Fruit fly (Drosophila melanogaster) whole organism, embryonic: ENCODE data around the gene CG10376.

Experiments
- Ada2b ChIP-seq: fragments of 200-800 bp; sonication (Bioruptor generic); IDR thresholded peaks from 2 replicates; pipeline ENCODE4 v1.3.6; 2022; ENCODE audit warnings: missing biosample characterization, missing genetic modification characterization
- Atf-2 ChIP-seq: fragments of 200-800 bp; sonication (Bioruptor generic); optimal IDR thresholded peaks from 2 replicates; lab custom pipeline; 2016; ENCODE audit warnings: missing biosample characterization, missing genetic modification characterization
- B-H1 ChIP-seq: fragments of 200-800 bp; sonication (Bioruptor generic); IDR thresholded peaks from 3 replicates; pipeline ENCODE4 v1.3.6; 2022; ENCODE audit warnings: missing biosample characterization, missing genetic modification characterization
- BtbVII ChIP-seq: fragments of 200-800 bp; sonication (Bioruptor generic); optimal IDR thresholded peaks from 3 replicates; lab custom pipeline; 2017; ENCODE audit warnings: missing biosample characterization, mild to moderate bottlenecking, missing genetic modification characterization
- CG11456 ChIP-seq: fragments of 200-800 bp; sonication (Bioruptor generic); IDR thresholded peaks from 3 replicates; pipeline ENCODE4 v1.3.6; 2022; ENCODE audit warnings: missing biosample characterization, missing genetic modification characterization
- CG15073 ChIP-seq: fragments of 200-800 bp; sonication (Bioruptor generic); optimal IDR thresholded peaks from 2 replicates; lab custom pipeline; 2016; ENCODE audit warnings: missing biosample characterization, missing genetic modification characterization
- CG1832 ChIP-seq: fragments of 200-800 bp; sonication (Bioruptor generic); optimal IDR thresholded peaks from 2 replicates; lab custom pipeline; 2017; ENCODE audit warnings: missing biosample characterization, mild to moderate bottlenecking, missing genetic modification characterization, inconsistent platforms
- CG3281 ChIP-seq: fragments of 200-800 bp; sonication (Bioruptor generic); optimal IDR thresholded peaks from 3 replicates; lab custom pipeline; 2017; ENCODE audit warnings: missing biosample characterization, mild to moderate bottlenecking, missing genetic modification characterization
- CG6272 ChIP-seq: fragments of 200-800 bp; sonication (Bioruptor generic); IDR thresholded peaks from 2 replicates; pipeline ENCODE4 v1.3.6; 2022; ENCODE audit warnings: missing biosample characterization, missing genetic modification characterization
- CG7357 ChIP-seq: fragments of 200-800 bp; sonication (Bioruptor generic); IDR thresholded peaks from 3 replicates; pipeline ENCODE4 v1.3.6; 2022; ENCODE audit warnings: missing biosample characterization, missing genetic modification characterization
- CG9437 ChIP-seq: fragments of 200-800 bp; sonication (Bioruptor generic); optimal IDR thresholded peaks from 2 replicates; lab custom pipeline; 2018; ENCODE audit warnings: missing biosample characterization, mild to moderate bottlenecking, missing genetic modification characterization
- CG9609 ChIP-seq: fragments of 200-800 bp; sonication (Bioruptor generic); optimal IDR thresholded peaks from 3 replicates; lab custom pipeline; 2016; ENCODE audit warnings: missing biosample characterization, missing genetic modification characterization
- CG9727 ChIP-seq: fragments of 200-800 bp; sonication (Bioruptor generic); optimal IDR thresholded peaks from 3 replicates; lab custom pipeline; 2017; ENCODE audit warnings: missing biosample characterization, mild to moderate bottlenecking, missing genetic modification characterization
- D19A ChIP-seq: fragments of 200-800 bp; optimal IDR thresholded peaks from 3 replicates; lab custom pipeline; 2019; ENCODE audit warnings: missing biosample characterization, mild to moderate bottlenecking, missing genetic modification characterization, moderate library complexity
- Dip3 ChIP-seq: fragments of 200-800 bp; sonication (Bioruptor generic); optimal IDR thresholded peaks from 3 replicates; lab custom pipeline; 2016; ENCODE audit warnings: missing biosample characterization, missing genetic modification characterization
- Dll ChIP-seq: fragments of 200-800 bp; sonication (Bioruptor generic); IDR thresholded peaks from 4 replicates; pipeline ENCODE4 v1.3.6; 2022; ENCODE audit warnings: missing biosample characterization, missing genetic modification characterization; ENCODE audit not compliant: partially characterized antibody
- Elba2 ChIP-seq: fragments of 200-800 bp; sonication (Bioruptor generic); optimal IDR thresholded peaks from 3 replicates; lab custom pipeline; 2016; ENCODE audit warnings: missing biosample characterization, missing genetic modification characterization
- Ets97D ChIP-seq: fragments of 200-800 bp; sonication (Bioruptor generic); optimal IDR thresholded peaks from 3 replicates; lab custom pipeline; 2016; ENCODE audit warnings: missing biosample characterization, missing genetic modification characterization
- H15 ChIP-seq: fragments of 200-800 bp; sonication (Bioruptor generic); IDR thresholded peaks from 3 replicates; pipeline ENCODE4 v1.3.6; 2022; ENCODE audit warnings: missing biosample characterization, missing genetic modification characterization
- H2.0 ChIP-seq: fragments of 200-800 bp; sonication (Bioruptor generic); IDR thresholded peaks from 2 replicates; pipeline ENCODE4 v1.3.6; 2022; ENCODE audit warnings: missing biosample characterization, missing genetic modification characterization
- HHEX ChIP-seq: fragments of 200-800 bp; sonication (Bioruptor generic); optimal IDR thresholded peaks from 3 replicates; lab custom pipeline; 2017; ENCODE audit warnings: missing biosample characterization, mild to moderate bottlenecking, missing genetic modification characterization, missing genetic modification reagents
- Hr51 ChIP-seq, 2 experiments: fragments of 200-800 bp; sonication (Bioruptor generic); optimal IDR thresholded peaks; 2 replicates in 1 of 2; 3 replicates in 1 of 2; lab custom pipeline; 2016 to 2018; ENCODE audit warnings: missing biosample characterization in 2 of 2, missing genetic modification characterization in 2 of 2, mild to moderate bottlenecking in 1 of 2, moderate library complexity in 1 of 2
- Hsf ChIP-seq: fragments of 200-800 bp; sonication (Bioruptor generic); optimal IDR thresholded peaks from 3 replicates; lab custom pipeline; 2016; ENCODE audit warnings: missing biosample characterization, missing genetic modification characterization
- Med ChIP-seq: fragments of 200-800 bp; sonication (Bioruptor generic); peaks from one replicate; lab custom pipeline; 2016; ENCODE audit warnings: missing biosample characterization, missing genetic modification characterization, mild to moderate bottlenecking, inconsistent platforms, moderate library complexity
- Mes4 ChIP-seq: fragments of 200-800 bp; sonication (Bioruptor generic); optimal IDR thresholded peaks from 2 replicates; lab custom pipeline; 2016; ENCODE audit warnings: missing biosample characterization, missing genetic modification characterization
- Mrtf ChIP-seq: fragments of 200-800 bp; sonication (Bioruptor generic); IDR thresholded peaks from 3 replicates; pipeline ENCODE4 v1.3.6; 2022; ENCODE audit warnings: missing biosample characterization, missing genetic modification characterization
- NC2α ChIP-seq: fragments of 200-800 bp; sonication (Bioruptor generic); optimal IDR thresholded peaks from 2 replicates; lab custom pipeline; 2016; ENCODE audit warnings: missing biosample characterization, missing genetic modification characterization
- Opbp ChIP-seq: fragments of 200-800 bp; sonication (Bioruptor generic); IDR thresholded peaks from 3 replicates; pipeline ENCODE4 v1.3.6; 2022; ENCODE audit warnings: missing biosample characterization, missing genetic modification characterization; ENCODE audit not compliant: partially characterized antibody
- Sry-β ChIP-seq: fragments of 200-800 bp; sonication (Bioruptor generic); optimal IDR thresholded peaks from 2 replicates; lab custom pipeline; 2018; ENCODE audit warnings: missing biosample characterization, mild to moderate bottlenecking, missing genetic modification characterization, moderate library complexity
- Taf1 ChIP-seq: fragments of 200-800 bp; sonication (Bioruptor generic); IDR thresholded peaks from 2 replicates; pipeline ENCODE4 v1.3.6; 2022; ENCODE audit warnings: missing biosample characterization, missing genetic modification characterization
- ara ChIP-seq: fragments of 200-800 bp; sonication (Bioruptor generic); IDR thresholded peaks from 2 replicates; pipeline ENCODE4 v1.3.6; 2022; ENCODE audit warnings: missing biosample characterization, missing genetic modification characterization
- ato ChIP-seq: fragments of 200-800 bp; sonication (Bioruptor generic); IDR thresholded peaks from 2 replicates; pipeline ENCODE4 v1.3.6; 2022; ENCODE audit warnings: missing biosample characterization, missing genetic modification characterization; ENCODE audit not compliant: partially characterized antibody
- br ChIP-seq: fragments of >200 bp; optimal IDR thresholded peaks from 2 replicates; lab custom pipeline; 2017
- cg ChIP-seq: fragments of 200-800 bp; sonication (Bioruptor generic); optimal IDR thresholded peaks from 3 replicates; lab custom pipeline; 2019; ENCODE audit warnings: missing biosample characterization, mild to moderate bottlenecking, missing genetic modification characterization, moderate library complexity
- dimm ChIP-seq: fragments of 200-800 bp; sonication (Bioruptor generic); IDR thresholded peaks from 2 replicates; pipeline ENCODE4 v1.3.6; 2022; ENCODE audit warnings: missing biosample characterization, missing genetic modification characterization
- fd96Cb ChIP-seq: fragments of 200-800 bp; sonication (Bioruptor generic); optimal IDR thresholded peaks from 2 replicates; lab custom pipeline; 2018; ENCODE audit warnings: missing biosample characterization, mild to moderate bottlenecking, missing genetic modification characterization, moderate library complexity
- ftz-f1 ChIP-seq: fragments of 200-800 bp; sonication (Bioruptor generic); optimal IDR thresholded peaks from 2 replicates; lab custom pipeline; 2016; ENCODE audit warnings: missing biosample characterization, missing genetic modification characterization
- grau ChIP-seq: fragments of 200-800 bp; optimal IDR thresholded peaks from 3 replicates; lab custom pipeline; 2019; ENCODE audit warnings: missing biosample characterization, mild to moderate bottlenecking, missing genetic modification characterization, moderate library complexity
- jing ChIP-seq: fragments of 200-800 bp; sonication (Bioruptor generic); optimal IDR thresholded peaks from 2 replicates; lab custom pipeline; 2018; ENCODE audit warnings: missing biosample characterization, mild to moderate bottlenecking, missing genetic modification characterization
- lola ChIP-seq, 3 experiments: fragments of >200 bp in 2 of 3; fragments of 200-800 bp in 1 of 3; sonication (Bioruptor generic) in 1 of 3; optimal IDR thresholded peaks; 2 replicates each; lab custom pipeline; 2017 to 2019; ENCODE audit warnings: missing biosample characterization in 3 of 3, missing genetic modification characterization in 3 of 3, mild to moderate bottlenecking in 1 of 3, moderate library complexity in 1 of 3
- mirr ChIP-seq: fragments of 200-800 bp; sonication (Bioruptor generic); optimal IDR thresholded peaks from 3 replicates; lab custom pipeline; 2018; ENCODE audit warnings: missing biosample characterization, mild to moderate bottlenecking, missing genetic modification characterization
- nau ChIP-seq: fragments of 200-800 bp; sonication (Bioruptor generic); optimal IDR thresholded peaks from 3 replicates; lab custom pipeline; 2017; ENCODE audit warnings: missing biosample characterization, mild to moderate bottlenecking, missing genetic modification characterization, missing genetic modification reagents
- odd ChIP-seq: fragments of 200-800 bp; sonication (Bioruptor generic); optimal IDR thresholded peaks from 2 replicates; lab custom pipeline; 2017; ENCODE audit warnings: missing biosample characterization, mild to moderate bottlenecking, missing genetic modification characterization
- onecut ChIP-seq: fragments of 200-800 bp; sonication (Bioruptor generic); IDR thresholded peaks from 2 replicates; pipeline ENCODE4 v1.3.6; 2022; ENCODE audit warnings: missing biosample characterization, missing genetic modification characterization
- pum ChIP-seq: fragments of 200-800 bp; sonication (Bioruptor generic); optimal IDR thresholded peaks from 2 replicates; lab custom pipeline; 2016; ENCODE audit warnings: missing biosample characterization, missing genetic modification characterization
- schlank ChIP-seq: fragments of 200-800 bp; sonication (Bioruptor generic); optimal IDR thresholded peaks from 2 replicates; lab custom pipeline; 2018; ENCODE audit warnings: missing biosample characterization, mild to moderate bottlenecking, missing genetic modification characterization
- sd ChIP-seq: fragments of 200-800 bp; sonication (Bioruptor generic); optimal IDR thresholded peaks from 3 replicates; lab custom pipeline; 2018; ENCODE audit warnings: missing biosample characterization, mild to moderate bottlenecking, missing genetic modification characterization, moderate library complexity
- unc-4 ChIP-seq: fragments of 200-800 bp; sonication (Bioruptor generic); IDR thresholded peaks from 2 replicates; pipeline ENCODE4 v1.3.6; 2022; ENCODE audit warnings: missing biosample characterization, missing genetic modification characterization; ENCODE audit not compliant: partially characterized antibody
- usp ChIP-seq: fragments of >200 bp; optimal IDR thresholded peaks from 2 replicates; lab custom pipeline; 2017; ENCODE audit warnings: missing biosample characterization, missing genetic modification characterization

Gene CG10376

DNA sequence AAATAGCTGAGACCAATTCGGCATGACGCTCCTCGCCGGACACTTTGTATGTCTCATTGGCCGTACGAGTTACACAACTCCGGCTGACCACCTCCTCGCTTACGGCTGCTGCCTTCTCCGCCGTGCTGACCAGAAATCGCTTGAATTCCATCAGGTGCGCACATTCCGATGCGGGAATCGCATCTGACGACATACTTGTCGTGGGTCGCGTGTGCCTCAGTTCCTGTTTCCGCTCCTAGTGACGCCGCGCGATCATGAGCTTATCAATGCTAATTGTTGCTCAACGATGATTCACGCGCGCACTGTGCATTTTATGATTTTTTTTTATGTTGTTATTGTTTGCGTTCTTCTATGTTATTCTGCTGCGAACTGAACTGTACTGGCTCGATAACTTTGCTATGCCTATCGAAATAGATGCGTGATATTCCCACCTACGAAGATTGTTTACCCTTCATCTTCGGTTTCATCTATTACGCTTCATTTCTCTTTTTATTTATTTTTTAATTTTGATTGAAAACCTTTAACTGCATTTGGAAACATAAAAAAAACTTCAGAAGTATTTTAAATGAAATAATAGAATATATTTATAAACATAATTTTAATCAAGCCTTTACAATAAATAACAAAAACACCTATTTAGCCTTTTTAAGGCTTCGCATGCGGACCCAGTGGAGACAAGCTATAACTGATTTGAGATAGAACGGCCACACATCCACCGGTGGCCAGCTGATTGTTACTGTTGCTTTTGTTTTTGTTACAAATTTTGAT, at the start of gene CG10376, which contains the start of gene CG10343:
TSS of gene CG10376 (minus strand) at position 385 of the 768 bp plus-strand sequence.
TSS of gene CG10343 (plus strand) at position 753 of the 768 bp plus-strand sequence.
- TF ChIP-seq Med (GFP tag; lab: Kevin White, UChicago) = peak; percentile 89
- TF ChIP-seq D19A (tag; lab: Kevin White, UChicago) = peak; percentile 99
- TF ChIP-seq Dip3 = peak; percentile 65
- TF ChIP-seq CG3281 = peak; percentile 77
- TF ChIP-seq CG6272 = peak; percentile 92
- peak; percentile 93 for TF ChIP-seq grau
- TF ChIP-seq Ada2b (GFP tag; lab: Robert Waterston, UW) = peak; percentile 75
- no peak for TF ChIP-seq nau (GFP tag; lab: Kevin White, UChicago)
- TF ChIP-seq Mrtf (GFP tag; lab: Robert Waterston, UW) = peak; percentile 81
- TF ChIP-seq H2.0 (GFP tag; lab: Robert Waterston, UW) = peak; percentile 77
- no peak for TF ChIP-seq usp (GFP tag; lab: Kevin White, UChicago)
- TF ChIP-seq Opbp (GFP tag; lab: Robert Waterston, UW) = peak; percentile 72; the same call in 2 of the 3 replicates
- peak; percentile 50 to 90 for TF ChIP-seq Hr51 (GFP tag; optimal IDR thresholded peaks at IDR 0.05; lab: Kevin White, UChicago)
- peak; percentile 78 for TF ChIP-seq B-H1 (GFP tag; lab: Robert Waterston, UW)
- TF ChIP-seq NC2α (GFP tag; lab: Kevin White, UChicago) = no peak
- TF ChIP-seq Elba2 (GFP tag; lab: Kevin White, UChicago) = peak; percentile 43
- TF ChIP-seq pum (GFP tag; lab: Kevin White, UChicago) = peak; percentile 65
- TF ChIP-seq CG15073 (GFP tag; lab: Kevin White, UChicago) = peak; percentile 53
- peak; percentile 67 for TF ChIP-seq Hsf
- peak; percentile 59 for TF ChIP-seq odd (GFP tag; lab: Kevin White, UChicago)
- TF ChIP-seq br = no peak
- TF ChIP-seq CG1832 (GFP tag; lab: Kevin White, UChicago) = no peak
- TF ChIP-seq dimm (GFP tag; lab: Robert Waterston, UW) = 0 out of 2 replicates have a peak, but pooled peaks have one; percentile 26
- TF ChIP-seq CG9609 (GFP tag; lab: Kevin White, UChicago) = peak; percentile 74
- TF ChIP-seq onecut = peak; percentile 52
- TF ChIP-seq unc-4 (GFP tag; lab: Robert Waterston, UW) = peak; percentile 40; the same call in 1 of the 2 replicates
- TF ChIP-seq fd96Cb = peak; percentile 91
- TF ChIP-seq cg (GFP tag; lab: Kevin White, UChicago) = no peak
- peak; percentile 58 for TF ChIP-seq ato
- no peak for TF ChIP-seq ara (GFP tag; lab: Robert Waterston, UW)
- TF ChIP-seq CG9727 (GFP tag; lab: Kevin White, UChicago) = peak; percentile 89
- TF ChIP-seq schlank = peak; percentile 51
- TF ChIP-seq Taf1 (GFP tag; lab: Robert Waterston, UW) = peak; percentile 62
- TF ChIP-seq BtbVII (GFP tag; lab: Kevin White, UChicago) = peak; percentile 68
- peak; percentile 76; the same call in 2 of the 3 replicates for TF ChIP-seq CG11456 (GFP tag; lab: Robert Waterston, UW)
- peak; percentile 74 for TF ChIP-seq Sry-β (GFP tag; lab: Kevin White, UChicago)
- 0 out of 4 replicates have a peak, but pooled peaks have one; percentile 40 for TF ChIP-seq Dll (GFP tag; lab: Robert Waterston, UW)
- peak; percentile 90 for TF ChIP-seq sd (tag; lab: Kevin White, UChicago)
- TF ChIP-seq ftz-f1 (GFP tag; lab: Kevin White, UChicago) = no peak
- peak in 2 of 3 experiments; percentile 94 to 98 for TF ChIP-seq lola (GFP tag; optimal IDR thresholded peaks at IDR 0.05; lab: Kevin White, UChicago)
- peak; percentile 35 for TF ChIP-seq Ets97D (GFP tag; lab: Kevin White, UChicago)
- peak; percentile 34 for TF ChIP-seq Atf-2 (GFP tag; lab: Kevin White, UChicago)
- peak; percentile 77 for TF ChIP-seq HHEX (GFP tag; lab: Kevin White, UChicago)
- peak; percentile 99 for TF ChIP-seq CG7357 (GFP tag; lab: Robert Waterston, UW)
- TF ChIP-seq Mes4 (GFP tag; lab: Kevin White, UChicago) = peak; percentile 3
- 0 out of 3 replicates have a peak, but pooled peaks have one; percentile 72 for TF ChIP-seq H15 (GFP tag; lab: Robert Waterston, UW)
- TF ChIP-seq jing (GFP tag; lab: Kevin White, UChicago) = peak; percentile 40
- TF ChIP-seq mirr = peak; percentile 28
- peak; percentile 81 for TF ChIP-seq CG9437
